Worm (Caenorhabditis elegans) whole organism, L2 larva: Measurements from ENCODE around the gene ZK380.2.
A peak's percentile ranks its signal among the peaks of the same experiment; 100 is the strongest.

ENCODE experiments used
- R02D3.7 ChIP-seq: fragments of 150-350 bp; optimal IDR thresholded peaks from 2 replicates; lab custom pipeline; 2014; ENCODE audit warnings: missing biosample characterization, missing genetic modification characterization
- ZK546.5 ChIP-seq: sonication (generic microtip); optimal IDR thresholded peaks from 2 replicates; lab custom pipeline; 2017; ENCODE audit warnings: missing biosample characterization, missing genetic modification characterization
- alr-1 ChIP-seq: fragments of 150-350 bp; optimal IDR thresholded peaks from 2 replicates; lab custom pipeline; 2014; ENCODE audit warnings: missing biosample characterization, missing genetic modification characterization
- ama-1 ChIP-seq: fragments of 150-350 bp; optimal IDR thresholded peaks from 2 replicates; lab custom pipeline; 2018; ENCODE audit warnings: inconsistent platforms
- blmp-1 ChIP-seq: sonication (generic microtip); optimal IDR thresholded peaks from 2 replicates; lab custom pipeline; 2017; ENCODE audit warnings: missing genetic modification characterization, mild to moderate bottlenecking, missing compliant biosample characterization, antibody characterized with exemption, moderate library complexity; ENCODE audit not compliant: insufficient read depth
- dmd-4 ChIP-seq: sonication (generic microtip); optimal IDR thresholded peaks from 2 replicates; lab custom pipeline; 2017; ENCODE audit warnings: missing biosample characterization, missing genetic modification characterization
- egl-27 ChIP-seq: sonication (generic microtip); optimal IDR thresholded peaks from 3 replicates; lab custom pipeline; 2017; ENCODE audit warnings: missing biosample characterization, missing genetic modification reagents, missing genetic modification characterization
- elt-1 ChIP-seq: fragments of 150-350 bp; optimal IDR thresholded peaks from 2 replicates; lab custom pipeline; 2014; ENCODE audit warnings: missing biosample characterization, missing genetic modification characterization
- elt-3 ChIP-seq: sonication (generic microtip); optimal IDR thresholded peaks from 2 replicates; lab custom pipeline; 2017; ENCODE audit warnings: missing biosample characterization, missing genetic modification characterization
- fos-1 ChIP-seq: fragments of 150-350 bp; optimal IDR thresholded peaks from 2 replicates; lab custom pipeline; 2014; ENCODE audit warnings: missing biosample characterization, missing genetic modification characterization
- gmeb-1 ChIP-seq: fragments of 150-350 bp; optimal IDR thresholded peaks from 2 replicates; lab custom pipeline; 2014; ENCODE audit warnings: missing biosample characterization, missing genetic modification characterization
- lin-11 ChIP-seq: fragments of 150-350 bp; sonication (generic microtip); optimal IDR thresholded peaks from 2 replicates; lab custom pipeline; 2014; ENCODE audit warnings: missing biosample characterization, missing genetic modification characterization, inconsistent platforms, mixed read lengths
- lin-13 ChIP-seq: fragments of 150-350 bp; optimal IDR thresholded peaks from 2 replicates; lab custom pipeline; 2014; ENCODE audit warnings: missing biosample characterization, missing genetic modification reagents, missing genetic modification characterization
- lin-39 ChIP-seq: fragments of 150-350 bp; optimal IDR thresholded peaks from 2 replicates; lab custom pipeline; 2014; ENCODE audit warnings: missing biosample characterization, missing genetic modification reagents, missing genetic modification characterization
- lsy-2 ChIP-seq, 2 experiments: fragments of 150-350 bp in 1 of 2; sonication (generic microtip) in 1 of 2; optimal IDR thresholded peaks; 2 replicates each; lab custom pipeline; 2014 to 2017; ENCODE audit warnings: missing biosample characterization in 2 of 2, missing genetic modification characterization in 2 of 2
- mab-5 ChIP-seq: fragments of 150-350 bp; optimal IDR thresholded peaks from 2 replicates; lab custom pipeline; 2014; ENCODE audit warnings: missing biosample characterization, missing genetic modification characterization
- mdl-1 ChIP-seq, 2 experiments: fragments of 150-350 bp in 1 of 2; sonication (generic microtip) in 1 of 2; optimal IDR thresholded peaks; 2 replicates each; lab custom pipeline; 2017; ENCODE audit warnings: missing biosample characterization in 2 of 2, missing genetic modification characterization in 2 of 2
- nhr-10 ChIP-seq: sonication (generic microtip); optimal IDR thresholded peaks from 2 replicates; lab custom pipeline; 2017; ENCODE audit warnings: missing biosample characterization, missing genetic modification characterization
- nhr-12 ChIP-seq: fragments of 150-350 bp; optimal IDR thresholded peaks from 2 replicates; lab custom pipeline; 2014; ENCODE audit warnings: missing biosample characterization, missing genetic modification characterization
- nhr-129 ChIP-seq: fragments of 150-350 bp; optimal IDR thresholded peaks from 2 replicates; lab custom pipeline; 2014; ENCODE audit warnings: missing biosample characterization, missing genetic modification characterization
- nhr-21 ChIP-seq: fragments of 150-350 bp; optimal IDR thresholded peaks from 2 replicates; lab custom pipeline; 2014; ENCODE audit warnings: missing biosample characterization, missing genetic modification characterization
- nhr-23 ChIP-seq: fragments of 150-350 bp; optimal IDR thresholded peaks from 2 replicates; lab custom pipeline; 2014; ENCODE audit warnings: missing biosample characterization, missing genetic modification reagents, missing genetic modification characterization
- nhr-237 ChIP-seq: fragments of 150-350 bp; optimal IDR thresholded peaks from 2 replicates; lab custom pipeline; 2014; ENCODE audit warnings: missing biosample characterization, missing genetic modification characterization
- nhr-25 ChIP-seq: fragments of 150-350 bp; sonication (generic microtip); optimal IDR thresholded peaks from 3 replicates; lab custom pipeline; 2014; ENCODE audit warnings: missing biosample characterization, missing genetic modification characterization
- nhr-6 ChIP-seq: fragments of 150-350 bp; optimal IDR thresholded peaks from 2 replicates; lab custom pipeline; 2014; ENCODE audit warnings: missing biosample characterization, missing genetic modification characterization
- nhr-77 ChIP-seq: fragments of 150-350 bp; optimal IDR thresholded peaks from 2 replicates; lab custom pipeline; 2014; ENCODE audit warnings: missing biosample characterization, missing genetic modification characterization
- peb-1 ChIP-seq: fragments of 150-350 bp; optimal IDR thresholded peaks from 2 replicates; lab custom pipeline; 2014; ENCODE audit warnings: missing biosample characterization, missing genetic modification characterization
- sem-4 ChIP-seq: fragments of 150-350 bp; optimal IDR thresholded peaks from 2 replicates; lab custom pipeline; 2014; ENCODE audit warnings: missing biosample characterization, missing genetic modification reagents, missing genetic modification characterization
- skn-1 ChIP-seq: sonication (generic microtip); optimal IDR thresholded peaks from 2 replicates; lab custom pipeline; 2017; ENCODE audit warnings: missing biosample characterization, missing genetic modification characterization
- sma-3 ChIP-seq: sonication (generic microtip); optimal IDR thresholded peaks from 2 replicates; lab custom pipeline; 2016; ENCODE audit warnings: missing genetic modification reagents, missing genetic modification characterization, missing compliant biosample characterization
- unc-39 ChIP-seq: fragments of 150-350 bp; optimal IDR thresholded peaks from 2 replicates; lab custom pipeline; 2014; ENCODE audit warnings: missing biosample characterization, missing genetic modification characterization
- unc-55 ChIP-seq: fragments of 150-350 bp; sonication (generic microtip); optimal IDR thresholded peaks from 3 replicates; lab custom pipeline; 2014; ENCODE audit warnings: missing biosample characterization, missing genetic modification reagents, missing genetic modification characterization
- unc-62 ChIP-seq: fragments of 150-350 bp; optimal IDR thresholded peaks from 2 replicates; lab custom pipeline; 2014; ENCODE audit warnings: missing biosample characterization, missing genetic modification reagents, missing genetic modification characterization
- ztf-1 ChIP-seq: fragments of 200-800 bp; sonication (Bioruptor generic); conservative IDR thresholded peaks from 2 replicates; pipeline ENCODE4 v1.3.6; 2022; ENCODE audit warnings: missing genetic modification characterization, missing compliant biosample characterization
- ztf-11 ChIP-seq: sonication (generic microtip); optimal IDR thresholded peaks from 2 replicates; lab custom pipeline; 2017; ENCODE audit warnings: missing biosample characterization, missing genetic modification characterization
- ztf-4 ChIP-seq: fragments of 150-350 bp; optimal IDR thresholded peaks from 2 replicates; lab custom pipeline; 2014; ENCODE audit warnings: missing biosample characterization, missing genetic modification characterization

The ZK380.2 gene

DNA sequence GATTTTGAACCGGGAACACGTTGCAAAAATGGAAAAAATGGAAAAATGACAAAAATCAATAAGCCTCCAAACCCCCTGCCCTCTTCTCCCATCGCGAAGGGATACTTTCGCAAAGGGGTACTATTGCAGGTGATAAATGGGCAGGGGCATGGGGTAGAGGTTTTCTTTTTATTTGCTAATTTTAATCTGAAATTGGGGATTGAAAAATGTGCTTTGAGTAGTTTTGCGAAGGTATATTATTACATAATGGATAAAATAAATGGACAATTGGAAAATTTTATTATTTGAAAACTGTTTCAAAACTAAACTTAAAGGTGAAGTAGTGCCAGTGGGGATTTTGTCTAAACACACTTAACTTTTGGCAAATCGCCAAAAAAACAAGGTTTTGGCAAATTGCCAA lies 4.3 kb upstream of the ZK380.2 start (continued):
- peak; percentile 64 for TF ChIP-seq R02D3.7
- peak; percentile 92 for TF ChIP-seq gmeb-1
- TF ChIP-seq nhr-237 (tag; lab: Kevin White, UChicago) = peak; percentile 96
- TF ChIP-seq ztf-11 = peak; percentile 46
- no peak for TF ChIP-seq ama-1
- TF ChIP-seq nhr-21 (tag; lab: Kevin White, UChicago) = peak; percentile 98
- TF ChIP-seq unc-39 (tag; lab: Kevin White, UChicago) = no peak
- TF ChIP-seq lin-13 (GFP tag; lab: Kevin White, UChicago) = peak; percentile 97
- TF ChIP-seq, all 48 proteins: peak for 40

DNA sequence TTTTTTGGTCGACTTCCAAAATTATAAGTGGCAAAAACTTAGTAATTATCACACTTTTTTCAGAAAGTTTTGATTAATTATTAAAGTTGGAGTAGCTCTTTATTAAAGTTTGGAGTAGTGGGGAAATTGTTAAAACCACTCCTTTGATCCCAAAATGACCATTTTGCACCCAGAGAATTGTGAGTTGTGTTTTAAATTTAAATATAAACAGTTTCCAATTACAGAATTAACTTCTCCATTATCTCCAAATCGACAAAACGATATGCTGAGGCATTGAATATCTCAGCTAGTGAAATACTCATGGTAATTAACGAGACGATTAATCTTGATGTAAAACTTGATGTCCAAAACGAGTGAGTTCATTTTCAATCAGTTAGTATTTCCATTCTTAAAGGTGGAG lies 3.4 kb upstream of the ZK380.2 start, which contains the start of gene fbxb-58:
Gene fbxb-58 (plus strand): TSS at position 301 of the 400 bp plus-strand sequence.
- no peak for TF ChIP-seq lin-13 (GFP tag; lab: Kevin White, UChicago)
- no peak for TF ChIP-seq sem-4 (tag; lab: Kevin White, UChicago)
- no peak for TF ChIP-seq nhr-6 (tag; lab: Kevin White, UChicago)
- no peak for TF ChIP-seq R02D3.7
- TF ChIP-seq lin-39 (tag; lab: Kevin White, UChicago) = no peak
- TF ChIP-seq alr-1 = no peak
- TF ChIP-seq blmp-1 (tag; lab: Kevin White, UChicago) = no peak
- TF ChIP-seq nhr-77 = no peak
- TF ChIP-seq unc-62 = no peak
- TF ChIP-seq skn-1 (tag; lab: Kevin White, UChicago) = no peak
- TF ChIP-seq ztf-4 = no peak
- TF ChIP-seq nhr-129 (tag; lab: Kevin White, UChicago) = no peak
- no peak for TF ChIP-seq nhr-10 (tag; lab: Kevin White, UChicago)
- no peak for TF ChIP-seq nhr-21 (tag; lab: Kevin White, UChicago)
- no peak for TF ChIP-seq unc-39 (tag; lab: Kevin White, UChicago)

DNA sequence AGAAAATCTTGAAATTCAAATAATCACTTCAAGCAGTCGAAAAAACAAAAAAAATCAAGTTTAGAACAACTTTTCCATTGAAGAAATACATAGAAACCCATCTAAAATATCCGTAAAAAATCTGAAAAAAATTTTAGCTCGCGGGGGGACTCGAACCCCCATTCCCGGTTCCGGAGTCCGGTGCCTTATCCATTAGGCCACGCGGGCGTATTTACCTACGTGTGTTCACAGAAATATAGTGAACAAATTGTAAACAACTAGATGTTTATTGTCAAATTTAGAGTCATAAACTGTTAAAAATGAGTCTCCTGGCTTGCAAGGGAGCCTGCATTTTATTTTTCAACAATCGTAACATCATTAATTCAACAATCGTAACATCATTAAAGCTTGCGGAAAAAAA lies 1.5 kb upstream of the ZK380.2 start:
- TF ChIP-seq nhr-77 = no peak

DNA sequence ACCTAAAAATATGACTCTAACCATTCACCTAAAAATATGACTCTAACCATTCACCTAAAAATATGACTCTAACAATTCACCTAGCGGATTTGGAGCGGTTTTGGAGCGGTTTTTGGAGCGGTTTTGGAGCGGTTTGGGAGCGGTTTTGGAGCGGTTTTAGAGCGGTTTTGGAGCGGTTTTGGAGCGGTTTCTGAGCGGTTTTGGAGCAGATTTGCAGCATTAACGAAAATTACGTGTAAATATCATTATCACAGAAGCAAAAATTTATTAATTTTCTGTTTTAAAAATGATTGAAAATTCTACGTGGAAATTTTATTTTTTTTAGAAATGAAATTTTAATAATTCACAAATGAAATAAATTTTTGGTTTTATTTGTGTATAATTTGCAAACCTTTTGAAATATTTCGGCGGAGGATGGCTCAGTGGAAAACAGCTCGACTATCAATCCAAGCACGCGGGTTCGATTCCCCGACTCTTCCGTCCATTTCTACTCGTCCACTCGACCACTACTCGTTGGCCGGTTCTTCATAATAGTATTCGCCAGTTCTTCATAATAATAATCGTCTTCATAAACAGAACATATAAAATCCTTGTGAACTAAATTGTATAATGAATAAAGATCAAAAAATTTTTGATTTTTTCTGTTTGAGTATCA lies 12.3 kb downstream of the ZK380.2 start:
- no peak for TF ChIP-seq peb-1
- no peak for TF ChIP-seq lin-11 (tag; lab: Kevin White, UChicago)
- TF ChIP-seq nhr-23 = no peak
- no peak for TF ChIP-seq ztf-4
- TF ChIP-seq mab-5 (tag; lab: Kevin White, UChicago) = no peak
- no peak for TF ChIP-seq ztf-1 (GFP tag; lab: Robert Waterston, UW)
- TF ChIP-seq fos-1 = no peak
- no peak for TF ChIP-seq egl-27
- no peak for TF ChIP-seq nhr-25
- no peak for TF ChIP-seq unc-55 (GFP tag; lab: Kevin White, UChicago)
- no peak for TF ChIP-seq elt-3 (tag; lab: Kevin White, UChicago)
- no peak for TF ChIP-seq R02D3.7
- TF ChIP-seq, all 48 proteins: peak for 0

DNA sequence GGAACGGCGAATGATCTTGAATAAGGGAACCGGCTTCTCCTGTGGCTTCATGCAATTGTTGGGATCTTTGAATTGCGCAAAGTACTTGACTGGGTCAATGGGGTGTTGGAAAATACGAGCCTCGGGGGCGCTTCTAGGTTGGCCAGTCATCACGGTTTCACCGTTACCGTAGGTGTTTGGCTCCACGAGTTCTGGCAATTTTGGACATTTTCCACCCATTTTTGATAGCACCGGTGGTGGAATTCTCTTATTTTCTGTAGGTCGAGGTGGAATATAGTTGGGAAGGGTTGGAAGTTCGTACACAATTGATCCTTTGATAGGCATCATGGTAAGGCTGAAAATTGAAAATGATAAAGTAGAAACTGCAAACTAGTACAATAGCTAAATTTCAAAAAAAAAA lies 20.4 kb downstream of the ZK380.2 start, which contains the start of gene ZK380.4:
Gene ZK380.4 (minus strand): TSS at position 327 of the 400 bp plus-strand sequence.
- TF ChIP-seq nhr-6 (tag; lab: Kevin White, UChicago) (no peak), ama-1 (no peak), nhr-25 (no peak), ztf-1 (GFP tag; lab: Robert Waterston, UW) (no peak), dmd-4 (tag; lab: Kevin White, UChicago) (no peak), sma-3 (GFP tag; lab: Kevin White, UChicago) (no peak), skn-1 (tag; lab: Kevin White, UChicago) (no peak), nhr-12 (tag; lab: Kevin White, UChicago) (no peak), lin-11 (tag; lab: Kevin White, UChicago) (no peak), mdl-1 (tag; optimal IDR thresholded peaks at IDR 0.05; lab: Kevin White, UChicago) (no peak)

DNA sequence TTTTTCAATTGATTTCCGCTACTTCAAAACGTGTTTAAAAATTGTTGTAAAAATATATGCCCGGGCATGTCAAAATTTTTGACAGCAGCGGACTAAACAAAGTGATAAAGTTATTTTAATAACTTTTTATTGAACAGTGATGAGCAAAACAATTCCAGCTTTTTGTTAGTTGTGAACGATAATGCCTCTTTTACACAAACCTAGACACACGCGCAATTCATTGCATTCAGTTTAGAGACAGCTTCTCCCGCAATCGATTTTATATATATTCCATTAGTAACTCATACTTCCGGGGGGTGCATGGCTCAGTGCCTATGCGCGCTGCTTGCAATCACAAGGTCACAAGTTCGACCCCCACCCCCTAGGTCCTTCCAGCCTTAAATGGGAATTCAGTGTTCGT lies 22.9 kb downstream of the ZK380.2 start, which contains the start of gene ZK380.6:
Gene ZK380.6 (plus strand): TSS at position 301 of the 400 bp plus-strand sequence.
- TF ChIP-seq ama-1 (no peak), lin-13 (GFP tag; lab: Kevin White, UChicago) (no peak), skn-1 (tag; lab: Kevin White, UChicago) (no peak), nhr-77 (no peak), ZK546.5 (tag; lab: Kevin White, UChicago) (no peak), elt-1 (tag; lab: Kevin White, UChicago) (no peak), blmp-1 (tag; lab: Kevin White, UChicago) (no peak), nhr-25 (no peak), lsy-2 (tag; optimal IDR thresholded peaks at IDR 0.05; lab: Kevin White, UChicago) (no peak)
